Fruit fly (Drosophila melanogaster) whole organism, larva: ENCODE data around the gene Usp32.

Experiments used
- noc ChIP-seq: fragments of 200-800 bp; sonication (Bioruptor generic); optimal IDR thresholded peaks from 3 replicates; lab custom pipeline; 2019; ENCODE audit warnings: missing biosample characterization, mild to moderate bottlenecking, missing genetic modification characterization, moderate library complexity

The Usp32 gene

DNA sequence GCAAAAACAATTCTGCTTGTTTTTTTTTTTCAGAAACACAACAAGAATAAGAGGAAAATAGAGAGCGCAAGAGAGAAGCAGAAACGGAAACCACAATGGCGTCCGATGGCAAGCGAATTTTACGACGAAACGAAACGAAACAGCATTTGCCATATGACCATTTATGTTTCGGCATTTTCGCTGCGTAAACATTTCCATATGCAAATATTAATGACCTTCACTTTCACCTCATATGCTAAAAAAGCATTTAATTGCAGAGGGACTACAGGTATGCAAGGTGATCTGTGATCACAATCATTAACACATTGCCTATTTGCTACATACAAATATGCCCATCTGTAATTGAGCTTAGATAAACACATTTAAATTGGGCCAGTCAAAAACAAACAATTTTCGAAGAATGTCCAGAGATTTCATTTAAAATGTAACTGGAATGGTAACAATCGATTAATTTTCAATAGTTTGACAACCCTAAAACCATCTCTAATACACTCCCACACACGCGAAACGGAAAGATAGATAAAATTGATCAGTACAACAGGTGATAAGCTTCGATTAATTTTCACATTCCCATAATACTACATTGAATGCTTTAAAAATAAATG is 35.3 kb downstream of the Usp32 start:
- no peak for TF ChIP-seq noc (tag; lab: Kevin White, UChicago)

DNA sequence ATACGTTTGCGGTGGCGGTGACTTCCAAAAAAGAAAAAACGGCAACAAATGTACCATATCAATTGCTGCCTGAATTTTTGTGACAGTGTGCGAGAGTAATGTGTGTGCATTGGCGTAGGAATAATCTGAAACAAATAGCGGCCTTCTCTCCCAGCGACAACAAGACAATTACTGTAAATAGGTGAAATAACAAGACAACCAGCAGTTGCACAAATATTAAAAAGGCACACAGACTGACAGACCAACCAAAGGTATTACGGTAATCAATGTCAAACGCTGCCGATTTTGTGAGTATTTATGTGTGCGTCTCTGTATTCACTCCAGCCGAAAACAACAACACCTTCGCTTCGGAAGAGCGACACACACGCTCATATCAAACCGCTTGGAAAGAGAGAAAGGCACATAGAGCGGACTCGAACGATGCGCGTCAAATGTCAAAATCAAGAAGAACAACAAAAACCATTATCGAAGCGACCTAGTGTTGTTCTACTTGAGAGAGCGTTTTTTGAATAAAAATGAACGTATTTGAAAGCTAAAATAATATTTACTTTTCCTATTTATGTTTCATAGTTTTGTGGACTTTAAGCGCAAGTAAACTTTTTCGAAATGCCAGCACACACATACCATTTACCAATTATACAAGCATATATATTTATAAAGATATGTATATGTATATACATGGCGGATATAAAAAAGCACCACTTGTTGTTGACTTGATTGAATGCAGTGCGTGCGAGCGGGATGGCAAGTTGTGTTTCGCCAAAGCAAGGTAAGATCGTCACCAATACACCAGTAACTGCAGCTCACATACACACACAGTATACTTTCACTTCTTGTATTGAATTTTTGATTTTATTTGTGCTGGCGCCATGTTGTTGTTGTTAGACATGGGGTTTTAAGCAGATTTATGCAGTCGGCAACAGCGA is 36.1 kb downstream of the Usp32 start:
- TF ChIP-seq noc (tag; lab: Kevin White, UChicago) = peak; percentile 35

DNA sequence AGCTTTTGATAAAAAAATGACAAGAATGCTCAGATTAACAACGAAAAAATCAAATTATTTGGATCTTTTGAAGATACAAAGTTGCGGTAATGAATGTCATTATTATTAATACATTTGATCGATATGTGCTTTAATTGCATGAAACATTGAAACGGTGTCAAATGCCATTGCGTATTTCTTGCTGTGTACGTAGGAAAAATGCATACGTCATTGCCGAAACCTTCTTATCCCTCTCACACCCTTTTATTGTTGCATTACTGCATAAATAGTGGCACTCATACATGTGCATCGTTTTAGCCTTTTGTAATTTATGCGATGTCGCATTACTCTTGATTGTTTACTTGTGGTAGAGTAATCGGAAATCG is 36.7 kb downstream of the Usp32 start:
- TF ChIP-seq noc (tag; lab: Kevin White, UChicago) = no peak

DNA sequence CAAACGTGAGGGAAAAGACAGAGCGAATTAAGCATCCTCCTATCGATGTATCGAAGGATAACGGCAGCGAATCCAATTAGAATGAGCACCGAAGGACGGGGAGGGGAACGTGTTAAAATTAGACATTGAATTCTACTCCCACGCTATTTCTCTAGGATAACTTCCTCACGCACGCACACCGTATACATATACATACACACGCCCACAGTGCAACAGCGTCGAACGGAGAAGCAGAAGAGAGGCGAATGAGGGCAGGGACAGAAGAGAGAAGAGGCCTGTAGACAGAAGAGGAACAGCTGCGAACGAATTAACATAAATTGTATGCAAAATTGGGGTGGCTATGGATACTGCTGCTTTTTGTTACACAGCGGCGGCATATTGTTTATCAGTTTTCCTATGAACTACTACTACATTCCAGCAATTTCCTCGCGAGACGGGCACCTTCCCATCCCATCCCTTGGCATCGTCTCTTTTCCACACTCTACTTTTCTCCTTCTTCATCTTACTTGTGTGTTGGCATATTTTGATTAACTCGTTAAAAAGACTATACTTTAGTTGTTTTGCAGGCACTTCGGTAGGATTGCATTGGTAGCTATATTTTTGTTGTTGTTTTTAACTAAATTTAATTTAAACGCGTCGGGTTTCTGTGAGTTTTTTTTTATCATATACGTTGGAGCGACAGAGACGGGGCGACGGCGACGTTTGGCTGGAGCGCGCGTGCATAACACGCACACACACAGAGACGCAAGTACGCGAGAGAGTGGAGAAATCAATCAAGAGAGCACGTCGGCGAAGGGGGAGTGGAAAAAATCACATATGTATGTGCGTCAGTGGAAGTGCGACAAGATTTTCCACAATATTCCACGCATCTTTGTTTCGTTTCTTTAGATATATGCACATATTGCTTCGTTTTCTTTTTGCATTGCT is 37.5 kb downstream of the Usp32 start:
- TF ChIP-seq noc (tag; lab: Kevin White, UChicago) = no peak

DNA sequence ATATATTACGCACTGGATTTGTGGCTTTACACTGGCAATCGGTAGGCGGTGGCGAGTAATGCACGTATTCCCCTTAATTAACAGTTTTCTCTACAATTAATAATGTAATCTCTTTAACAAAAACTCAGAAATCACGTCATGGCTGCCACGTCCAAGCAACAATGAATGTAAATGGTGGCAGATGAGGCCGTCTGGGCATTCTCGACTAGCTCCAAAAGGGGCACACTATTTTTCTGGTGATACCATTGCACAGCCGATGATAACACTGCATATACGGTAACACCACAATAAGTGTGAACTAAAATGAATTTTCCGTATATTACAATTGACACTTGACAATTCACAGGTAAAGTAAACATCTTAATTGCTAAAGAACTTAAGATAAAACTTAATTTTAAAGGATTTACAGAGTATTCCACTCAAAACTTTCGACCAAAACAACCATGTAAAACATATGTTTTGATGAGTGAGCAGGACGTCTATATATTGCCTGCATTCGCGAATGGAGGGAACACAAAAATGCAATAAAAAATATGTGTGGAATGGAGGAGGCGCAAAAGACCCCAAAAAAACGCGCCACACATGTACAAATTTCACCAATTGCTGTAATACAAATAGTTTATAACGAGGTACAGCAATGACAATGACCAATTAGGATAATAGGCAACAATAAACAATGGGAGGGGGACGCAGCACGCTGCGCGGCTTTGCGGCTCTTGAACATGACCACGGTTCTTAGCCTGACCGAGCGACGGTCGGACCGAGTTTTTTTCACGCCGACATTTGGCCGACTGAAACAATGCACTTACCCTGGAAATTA is 38.5 kb downstream of the Usp32 start:
- no peak for TF ChIP-seq noc (tag; lab: Kevin White, UChicago)

DNA sequence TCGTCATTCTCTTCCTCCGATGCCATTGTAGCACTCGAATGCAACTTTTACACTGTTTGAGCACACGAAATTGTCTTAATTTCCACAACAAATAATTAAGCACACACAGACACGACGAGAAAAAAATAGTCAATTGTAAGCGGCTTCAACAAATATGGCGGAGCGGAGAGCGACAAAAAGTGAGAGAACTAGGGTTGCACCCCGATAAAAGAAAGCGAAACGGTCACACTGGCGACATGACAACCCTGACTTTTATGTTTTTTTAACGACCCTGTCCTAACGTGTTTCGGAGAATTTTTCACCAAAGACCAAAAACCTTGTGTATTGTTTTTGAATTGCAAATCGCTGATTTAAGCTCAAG is 39.1 kb downstream of the Usp32 start, which contains the start of the genes Mi-2 and Prp3:
Gene Mi-2 (minus strand): TSS at position 162 of the 361 bp plus-strand sequence.
Gene Prp3 (plus strand): TSS at position 247 of the 361 bp plus-strand sequence.
- no peak for TF ChIP-seq noc (tag; lab: Kevin White, UChicago)

DNA sequence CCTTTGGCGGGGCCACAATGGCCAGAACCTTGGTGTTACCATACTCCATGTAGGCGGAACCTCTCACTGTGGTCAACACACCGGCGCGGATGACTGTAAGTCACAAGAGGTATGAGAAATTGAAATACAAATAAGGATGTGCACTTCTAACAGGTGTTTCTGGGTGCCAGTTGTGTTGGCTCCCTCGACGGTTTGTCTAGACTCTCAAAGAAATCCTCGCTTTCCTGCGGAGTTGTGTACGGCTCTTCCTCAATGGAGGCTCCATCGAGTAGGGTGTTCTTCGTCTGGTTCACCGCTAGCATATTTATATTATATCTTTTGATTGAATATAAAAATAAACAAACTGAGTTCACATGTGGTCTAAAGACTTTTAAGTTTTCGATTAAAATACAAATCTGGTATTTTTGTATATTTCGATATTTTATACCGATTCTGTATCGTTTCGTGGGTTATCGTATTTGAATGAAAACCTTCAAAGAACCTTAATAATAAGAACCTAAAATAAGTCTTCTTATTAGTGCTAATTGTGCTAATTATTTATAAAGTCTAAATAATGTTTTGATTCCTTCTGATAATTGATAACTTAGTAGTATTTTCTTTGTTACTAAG is 42.5 kb downstream of the Usp32 start, which contains the start of gene Mtr3:
Gene Mtr3 (minus strand): TSS at position 388 of the 609 bp plus-strand sequence.
- no peak for TF ChIP-seq noc (tag; lab: Kevin White, UChicago)

DNA sequence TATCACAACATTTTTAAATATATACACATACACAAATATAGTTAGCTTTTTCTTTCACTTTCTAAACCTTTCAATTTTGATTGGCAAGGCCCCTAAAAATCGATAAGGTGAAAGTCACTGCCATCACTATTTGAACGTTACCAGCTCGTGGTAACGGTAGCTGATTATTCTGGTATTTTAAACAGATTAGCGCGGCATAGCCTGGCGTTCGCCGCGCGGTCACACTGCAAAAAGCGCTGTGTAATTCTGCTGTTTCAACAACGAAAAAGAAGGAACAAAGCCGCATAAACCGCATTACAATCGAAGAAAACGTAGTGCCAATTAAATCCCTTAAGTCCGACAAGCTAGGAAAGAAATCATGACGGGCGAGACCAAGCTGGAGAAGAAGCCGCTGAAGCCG is 43.9 kb downstream of the Usp32 start, which contains the start of gene Rpn1:
Gene Rpn1 (plus strand): TSS at position 219 of the 400 bp plus-strand sequence.
- no peak for TF ChIP-seq noc (tag; lab: Kevin White, UChicago)

DNA sequence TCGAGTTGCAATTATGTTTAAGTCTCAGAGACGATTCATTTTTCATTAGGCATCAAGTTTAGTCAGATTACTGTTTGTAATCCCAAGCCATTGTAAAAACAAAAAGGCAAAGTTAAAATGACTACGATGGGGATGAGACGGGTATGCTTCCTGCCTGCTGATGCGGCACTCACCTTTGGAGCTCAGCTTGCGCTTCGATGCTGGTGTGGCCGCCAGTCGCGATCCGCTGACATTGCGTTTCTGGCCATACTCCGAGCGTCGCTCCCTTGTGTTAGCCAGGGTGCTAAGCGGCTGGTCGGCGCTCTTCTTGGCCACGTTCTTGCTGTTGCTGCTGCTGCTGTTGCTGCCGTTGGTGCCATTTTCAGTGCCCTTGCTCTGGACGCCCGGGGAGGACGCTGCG is 49.0 kb downstream of the Usp32 start:
- no peak for TF ChIP-seq noc (tag; lab: Kevin White, UChicago)

DNA sequence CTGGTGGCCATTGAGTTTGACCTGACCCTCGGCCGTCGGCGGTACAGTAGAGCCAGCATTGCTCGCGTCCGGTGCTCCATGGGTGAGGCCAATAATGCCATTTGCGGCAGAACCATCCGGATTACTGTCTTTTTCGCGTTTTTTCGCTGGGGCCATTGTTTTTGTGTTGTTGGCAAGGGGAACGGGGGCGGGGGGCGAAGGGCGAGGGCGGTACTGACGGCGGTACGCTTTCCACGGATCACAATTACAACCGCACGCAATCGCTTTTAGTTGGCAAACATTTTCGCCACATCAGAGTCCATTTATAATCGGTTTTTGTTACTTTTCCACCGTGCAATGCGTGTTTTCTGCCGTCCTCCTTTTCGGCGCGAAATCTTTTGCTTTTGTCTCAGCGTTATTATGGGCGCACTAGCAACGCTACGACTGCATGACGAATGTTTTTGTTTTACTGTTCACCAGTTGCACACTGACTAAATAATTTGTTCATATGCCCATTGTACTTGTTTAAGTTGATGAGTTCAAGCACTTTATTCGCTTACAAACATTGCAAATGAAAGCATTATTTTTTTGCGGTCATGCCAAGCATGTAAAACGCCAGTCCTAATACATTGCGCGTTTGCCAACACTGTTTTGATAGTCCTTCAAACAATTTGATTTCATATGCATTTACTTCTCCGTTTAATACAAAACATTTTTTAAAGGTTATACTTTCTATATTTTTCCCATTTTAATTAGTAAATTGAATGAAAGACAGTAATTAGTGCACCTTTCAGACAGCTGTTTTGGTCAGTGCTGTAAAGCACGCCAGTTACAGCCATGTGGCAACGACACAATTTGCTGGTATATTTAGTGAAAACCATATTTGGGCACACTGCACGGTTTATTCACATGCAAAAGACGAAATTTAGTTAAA is 52.1 kb downstream of the Usp32 start, which contains the start of gene Pfdn6:
Gene Pfdn6 (plus strand): TSS at position 839 of the 913 bp plus-strand sequence.
- no peak for TF ChIP-seq noc (tag; lab: Kevin White, UChicago)

DNA sequence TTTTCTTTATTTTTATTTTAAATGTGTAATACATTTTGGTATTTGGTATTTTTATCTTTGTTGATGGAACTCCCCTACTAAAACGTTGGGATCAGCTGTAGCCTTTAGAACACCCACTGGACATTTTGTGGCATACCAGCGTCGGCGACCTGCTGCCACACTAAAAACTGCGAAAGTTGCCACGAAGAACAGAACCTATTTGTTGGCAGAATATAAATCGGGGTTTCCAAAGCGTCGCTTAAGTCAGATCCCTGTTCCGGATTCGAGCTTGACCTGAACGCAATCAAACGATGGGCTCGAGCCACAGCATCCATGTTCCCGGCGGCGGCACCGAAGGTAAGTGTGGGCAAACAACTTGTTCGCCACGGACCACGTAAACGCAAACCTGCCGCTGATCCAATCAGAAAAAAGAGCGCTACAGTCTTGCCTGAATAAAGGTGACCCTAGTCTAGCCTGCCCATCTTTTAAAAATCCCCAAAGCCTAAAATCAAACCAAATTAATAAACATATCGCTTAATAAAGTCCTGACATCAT is 53.9 kb downstream of the Usp32 start, which contains the start of gene Grasp65:
Gene Grasp65 (plus strand): TSS at position 173 of the 534 bp plus-strand sequence.
- peak; percentile 28 for TF ChIP-seq noc (tag; lab: Kevin White, UChicago)

DNA sequence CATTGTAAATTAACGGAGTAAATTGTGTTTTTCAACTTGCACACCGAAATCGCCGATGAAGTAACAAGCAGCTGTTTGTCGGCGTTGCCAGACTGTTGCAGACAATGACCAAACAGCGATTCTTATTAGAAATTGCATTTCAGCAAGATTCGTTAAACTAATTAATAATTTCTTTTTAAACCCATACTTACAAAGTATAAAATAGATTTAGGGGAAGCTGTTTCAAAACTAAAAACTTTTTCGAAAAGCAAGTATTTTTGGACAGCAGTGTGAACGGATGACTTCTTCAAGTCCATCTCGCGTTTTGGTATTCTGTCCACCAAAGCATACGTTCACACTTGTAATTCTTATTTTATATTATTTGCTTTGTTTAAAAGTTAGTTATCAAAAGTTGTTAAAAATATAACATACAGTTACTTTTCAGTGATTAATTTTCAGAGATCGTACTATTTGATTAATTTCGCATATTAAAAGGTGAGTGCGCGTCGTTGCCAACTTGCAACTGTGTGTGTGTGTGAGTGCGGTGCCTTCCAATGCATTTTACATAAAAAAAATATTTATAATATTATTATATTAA is 57.6 kb downstream of the Usp32 start, which contains the start of the genes CG8004 and RhoGDI:
Gene CG8004 (minus strand): TSS at position 74 of the 577 bp plus-strand sequence.
Gene RhoGDI (plus strand): TSS at position 309 of the 577 bp plus-strand sequence.
- peak; percentile 16 for TF ChIP-seq noc (tag; lab: Kevin White, UChicago)
